Fruit fly (Drosophila melanogaster) whole organism, pupa: ENCODE results near the gene CG10996.

ENCODE experiments used
- CG32121 ChIP-seq: fragments of 200-800 bp; sonication (Bioruptor generic); IDR thresholded peaks from 2 replicates; pipeline ENCODE4 v1.3.6; 2022; ENCODE audit warnings: missing biosample characterization, missing genetic modification characterization
- CG4496 ChIP-seq: fragments of 200-800 bp; sonication (Bioruptor generic); IDR thresholded peaks from 3 replicates; pipeline ENCODE4 v1.3.6; 2022; ENCODE audit warnings: missing biosample characterization, missing genetic modification characterization
- CG8159 ChIP-seq: fragments of 200-800 bp; sonication (Bioruptor generic); optimal IDR thresholded peaks from 3 replicates; lab custom pipeline; 2018; ENCODE audit warnings: missing biosample characterization, mild to moderate bottlenecking, missing genetic modification characterization, moderate library complexity
- CG8301 ChIP-seq: fragments of 200-800 bp; sonication (Bioruptor generic); optimal IDR thresholded peaks from 2 replicates; lab custom pipeline; 2018; ENCODE audit warnings: missing biosample characterization, mild to moderate bottlenecking, missing genetic modification characterization
- D1 ChIP-seq: fragments of 200-800 bp; sonication (Bioruptor generic); optimal IDR thresholded peaks from 2 replicates; lab custom pipeline; 2018; ENCODE audit warnings: missing biosample characterization, mild to moderate bottlenecking, missing genetic modification characterization, moderate library complexity
- Ets98B ChIP-seq: fragments of 200-800 bp; sonication (Bioruptor generic); IDR thresholded peaks from 2 replicates; pipeline ENCODE4 v1.3.6; 2022; ENCODE audit warnings: missing biosample characterization, missing genetic modification characterization
- rn ChIP-seq: fragments of 200-800 bp; sonication (Bioruptor generic); IDR thresholded peaks from 2 replicates; pipeline ENCODE4 v1.3.6; 2022; ENCODE audit warnings: missing biosample characterization, missing genetic modification characterization

dm6 chrX:13830029-13830428 is 32.6 kb upstream of the CG10996 start, which contains the start of gene jub:
- peak; percentile 78 for TF ChIP-seq CG8159 (tag; lab: Kevin White, UChicago)
- TF ChIP-seq Ets98B (GFP tag; lab: Robert Waterston, UW): no peak
- TF ChIP-seq CG4496 (GFP tag; lab: Robert Waterston, UW): no peak
- no peak for TF ChIP-seq rn (GFP tag; lab: Robert Waterston, UW)
- TF ChIP-seq CG8301 (tag; lab: Kevin White, UChicago): no peak
- no peak for TF ChIP-seq D1 (tag; lab: Kevin White, UChicago)
- TF ChIP-seq CG32121 (GFP tag; lab: Robert Waterston, UW): no peak
